Fruit fly (Drosophila melanogaster) whole organism, embryonic: Measurements from ENCODE around the gene CG11893.
A peak's percentile ranks its signal among the peaks of the same experiment; 100 is the strongest.

Source experiments
- CG12219 ChIP-seq: fragments of 200-800 bp; sonication (Bioruptor generic); optimal IDR thresholded peaks from 3 replicates; lab custom pipeline; 2018; ENCODE audit warnings: missing biosample characterization, mild to moderate bottlenecking, missing genetic modification characterization
- CG12299 ChIP-seq: fragments of 200-800 bp; sonication (Bioruptor generic); optimal IDR thresholded peaks from 2 replicates; lab custom pipeline; 2018; ENCODE audit warnings: missing biosample characterization, mild to moderate bottlenecking, missing genetic modification characterization
- CG12659 ChIP-seq: fragments of 200-800 bp; sonication (Bioruptor generic); optimal IDR thresholded peaks from 3 replicates; lab custom pipeline; 2017; ENCODE audit warnings: mild to moderate bottlenecking, missing biosample characterization, missing genetic modification reagents, missing genetic modification characterization
- CG12769 ChIP-seq: fragments of 200-800 bp; sonication (Bioruptor generic); optimal IDR thresholded peaks from 2 replicates; lab custom pipeline; 2019; ENCODE audit warnings: missing biosample characterization, mild to moderate bottlenecking, missing genetic modification characterization, moderate library complexity
- CG12942 ChIP-seq: fragments of 200-800 bp; sonication (Bioruptor generic); optimal IDR thresholded peaks from 3 replicates; lab custom pipeline; 2016; ENCODE audit warnings: missing biosample characterization, missing genetic modification characterization
- CG13894 ChIP-seq: fragments of 200-800 bp; sonication (Bioruptor generic); optimal IDR thresholded peaks from 3 replicates; lab custom pipeline; 2018; ENCODE audit warnings: missing biosample characterization, mild to moderate bottlenecking, missing genetic modification characterization, moderate library complexity
- CG14710 ChIP-seq: fragments of 200-800 bp; sonication (Bioruptor generic); optimal IDR thresholded peaks from 3 replicates; lab custom pipeline; 2019; ENCODE audit warnings: missing biosample characterization, mild to moderate bottlenecking, missing genetic modification characterization, moderate library complexity
- CG1602 ChIP-seq: fragments of 200-800 bp; sonication (Bioruptor generic); optimal IDR thresholded peaks from 3 replicates; lab custom pipeline; 2016; ENCODE audit warnings: missing biosample characterization, missing genetic modification characterization
- CG1647 ChIP-seq: fragments of 200-800 bp; sonication (Bioruptor generic); optimal IDR thresholded peaks from 3 replicates; lab custom pipeline; 2016; ENCODE audit warnings: missing biosample characterization, missing genetic modification characterization
- CG17829 ChIP-seq: fragments of 200-800 bp; optimal IDR thresholded peaks from 2 replicates; lab custom pipeline; 2019; ENCODE audit warnings: missing biosample characterization, mild to moderate bottlenecking, missing genetic modification characterization, moderate library complexity
- CG18764 ChIP-seq: fragments of 200-800 bp; sonication (Bioruptor generic); optimal IDR thresholded peaks from 3 replicates; lab custom pipeline; 2016; ENCODE audit warnings: missing biosample characterization, missing genetic modification characterization
- CG31388 ChIP-seq: fragments of 200-800 bp; sonication (Bioruptor generic); optimal IDR thresholded peaks from 2 replicates; lab custom pipeline; 2016; ENCODE audit warnings: missing biosample characterization, missing genetic modification characterization
- CG34224 ChIP-seq: fragments of 200-800 bp; sonication (Bioruptor generic); IDR thresholded peaks from 3 replicates; pipeline ENCODE4 v1.3.6; 2022; ENCODE audit warnings: missing biosample characterization, missing genetic modification characterization; ENCODE audit not compliant: partially characterized antibody
- CG4328 ChIP-seq: fragments of 200-800 bp; sonication (Bioruptor generic); optimal IDR thresholded peaks from 3 replicates; lab custom pipeline; 2017; ENCODE audit warnings: missing biosample characterization, missing genetic modification reagents, missing genetic modification characterization
- CG4617 ChIP-seq: fragments of 200-800 bp; sonication (Bioruptor generic); optimal IDR thresholded peaks from 3 replicates; lab custom pipeline; 2016; ENCODE audit warnings: missing biosample characterization, missing genetic modification characterization, borderline replicate concordance
- CG6654 ChIP-seq: fragments of 200-800 bp; sonication (Bioruptor generic); optimal IDR thresholded peaks from 2 replicates; lab custom pipeline; 2017; ENCODE audit warnings: missing biosample characterization, mild to moderate bottlenecking, missing genetic modification characterization
- CG8290 ChIP-seq, 3 experiments: fragments of 200-800 bp; sonication (Bioruptor generic); optimal IDR thresholded peaks; 2 replicates each; lab custom pipeline; 2016 to 2019; ENCODE audit warnings: missing biosample characterization in 3 of 3, missing genetic modification characterization in 3 of 3, mild to moderate bottlenecking in 2 of 3, moderate library complexity in 1 of 3
- CG8478 ChIP-seq: fragments of >200 bp; optimal IDR thresholded peaks from 2 replicates; lab custom pipeline; 2018
- CG9727 ChIP-seq: fragments of 200-800 bp; sonication (Bioruptor generic); optimal IDR thresholded peaks from 3 replicates; lab custom pipeline; 2017; ENCODE audit warnings: missing biosample characterization, mild to moderate bottlenecking, missing genetic modification characterization
- D ChIP-seq, 2 experiments: fragments of 200-800 bp in 1 of 2; fragments of >200 bp in 1 of 2; sonication (Bioruptor generic) in 1 of 2; optimal IDR thresholded peaks; 2 replicates in 1 of 2; 3 replicates in 1 of 2; lab custom pipeline; 2017; ENCODE audit warnings: mild to moderate bottlenecking in 1 of 2, missing biosample characterization in 1 of 2, missing genetic modification characterization in 1 of 2, missing genetic modification reagents in 1 of 2
- Dbx ChIP-seq: fragments of 200-800 bp; sonication (Bioruptor generic); IDR thresholded peaks from 3 replicates; pipeline ENCODE4 v1.3.6; 2022; ENCODE audit warnings: missing biosample characterization, missing genetic modification characterization
- Doc3 ChIP-seq: fragments of 200-800 bp; sonication (Bioruptor generic); IDR thresholded peaks from 3 replicates; pipeline ENCODE4 v1.3.6; 2022; ENCODE audit warnings: missing biosample characterization, missing genetic modification characterization; ENCODE audit not compliant: partially characterized antibody
- Eip74EF ChIP-seq, 2 experiments: fragments of 200-800 bp in 1 of 2; fragments of >200 bp in 1 of 2; sonication (Bioruptor generic) in 1 of 2; optimal IDR thresholded peaks; 2 replicates each; lab custom pipeline; 2017 to 2019; ENCODE audit warnings: missing biosample characterization in 2 of 2, missing genetic modification characterization in 2 of 2, mild to moderate bottlenecking in 1 of 2, moderate library complexity in 1 of 2
- Hr78 ChIP-seq, 2 experiments: fragments of 200-800 bp in 1 of 2; fragments of >200 bp in 1 of 2; sonication (Bioruptor generic) in 1 of 2; optimal IDR thresholded peaks; 2 replicates each; lab custom pipeline; 2017 to 2019; ENCODE audit warnings: missing biosample characterization in 2 of 2, missing genetic modification characterization in 2 of 2, mild to moderate bottlenecking in 1 of 2, moderate library complexity in 1 of 2
- Jarid2 ChIP-seq: fragments of 200-800 bp; sonication (Bioruptor generic); optimal IDR thresholded peaks from 3 replicates; lab custom pipeline; 2017; ENCODE audit warnings: mild to moderate bottlenecking, missing biosample characterization, missing genetic modification reagents, missing genetic modification characterization
- MESR4 ChIP-seq: fragments of 200-800 bp; sonication (Bioruptor generic); optimal IDR thresholded peaks from 2 replicates; lab custom pipeline; 2018; ENCODE audit warnings: missing biosample characterization, mild to moderate bottlenecking, missing genetic modification characterization, moderate library complexity
- Ravus ChIP-seq: fragments of 200-800 bp; sonication (Bioruptor generic); IDR thresholded peaks from 2 replicates; pipeline ENCODE4 v1.3.6; 2022; ENCODE audit warnings: missing biosample characterization, missing genetic modification characterization
- Spps ChIP-seq: fragments of 200-800 bp; sonication (Bioruptor generic); optimal IDR thresholded peaks from 2 replicates; lab custom pipeline; 2018; ENCODE audit warnings: missing biosample characterization, mild to moderate bottlenecking, missing genetic modification characterization
- YL-1 ChIP-seq: fragments of 200-800 bp; sonication (Bioruptor generic); optimal IDR thresholded peaks from 3 replicates; lab custom pipeline; 2017; ENCODE audit warnings: missing biosample characterization, mild to moderate bottlenecking, missing genetic modification characterization
- ash1 ChIP-seq: fragments of 200-800 bp; sonication (Bioruptor generic); optimal IDR thresholded peaks from 2 replicates; lab custom pipeline; 2018; ENCODE audit warnings: missing biosample characterization, mild to moderate bottlenecking, missing genetic modification characterization
- cas ChIP-seq: fragments of 200-800 bp; sonication (Bioruptor generic); IDR thresholded peaks from 2 replicates; pipeline ENCODE4 v1.3.6; 2022; ENCODE audit warnings: missing biosample characterization, missing genetic modification characterization
- ci ChIP-seq: fragments of 200-800 bp; sonication (Bioruptor generic); IDR thresholded peaks from 3 replicates; pipeline ENCODE4 v1.3.6; 2022; ENCODE audit warnings: missing biosample characterization, missing genetic modification characterization
- crc ChIP-seq: fragments of 200-800 bp; sonication (Bioruptor generic); optimal IDR thresholded peaks from 2 replicates; lab custom pipeline; 2016; ENCODE audit warnings: missing biosample characterization, missing genetic modification characterization
- exex ChIP-seq: fragments of 200-800 bp; sonication (Bioruptor generic); optimal IDR thresholded peaks from 4 replicates; lab custom pipeline; 2018; ENCODE audit warnings: missing biosample characterization, mild to moderate bottlenecking, missing genetic modification characterization, moderate library complexity
- fu2 ChIP-seq: fragments of 200-800 bp; sonication (Bioruptor generic); optimal IDR thresholded peaks from 2 replicates; lab custom pipeline; 2016; ENCODE audit warnings: missing biosample characterization, missing genetic modification characterization
- gsb-n ChIP-seq: fragments of 200-800 bp; sonication (Bioruptor generic); optimal IDR thresholded peaks from 3 replicates; lab custom pipeline; 2018; ENCODE audit warnings: missing biosample characterization, mild to moderate bottlenecking, missing genetic modification characterization
- jigr1 ChIP-seq: fragments of 200-800 bp; sonication (Bioruptor generic); IDR thresholded peaks from 3 replicates; pipeline ENCODE4 v1.3.6; 2022; ENCODE audit warnings: missing biosample characterization, missing genetic modification characterization
- jumu ChIP-seq: fragments of 200-800 bp; sonication (Bioruptor generic); optimal IDR thresholded peaks from 3 replicates; lab custom pipeline; 2016; ENCODE audit warnings: missing biosample characterization, missing genetic modification characterization
- klu ChIP-seq: fragments of 200-800 bp; sonication (Bioruptor generic); IDR thresholded peaks from 2 replicates; pipeline ENCODE4 v1.3.6; 2022; ENCODE audit warnings: missing biosample characterization, missing genetic modification characterization
- lab ChIP-seq: fragments of 200-800 bp; sonication (Bioruptor generic); optimal IDR thresholded peaks from 3 replicates; lab custom pipeline; 2017; ENCODE audit warnings: missing biosample characterization, missing genetic modification characterization, mild to moderate bottlenecking, moderate library complexity, missing genetic modification reagents
- lbe ChIP-seq: fragments of 200-800 bp; sonication (Bioruptor generic); optimal IDR thresholded peaks from 2 replicates; lab custom pipeline; 2016; ENCODE audit warnings: missing biosample characterization, mild to moderate bottlenecking, missing genetic modification characterization
- run ChIP-seq: fragments of 200-800 bp; sonication (Bioruptor generic); optimal IDR thresholded peaks from 3 replicates; lab custom pipeline; 2018; ENCODE audit warnings: missing biosample characterization, mild to moderate bottlenecking, missing genetic modification characterization
- trem ChIP-seq: fragments of 200-800 bp; optimal IDR thresholded peaks from 3 replicates; lab custom pipeline; 2019; ENCODE audit warnings: missing biosample characterization, mild to moderate bottlenecking, missing genetic modification characterization, moderate library complexity
- z ChIP-seq: fragments of 200-800 bp; sonication (Bioruptor generic); IDR thresholded peaks from 3 replicates; pipeline ENCODE4 v1.3.6; 2022; ENCODE audit warnings: missing biosample characterization, missing genetic modification characterization

Gene CG11893

DNA sequence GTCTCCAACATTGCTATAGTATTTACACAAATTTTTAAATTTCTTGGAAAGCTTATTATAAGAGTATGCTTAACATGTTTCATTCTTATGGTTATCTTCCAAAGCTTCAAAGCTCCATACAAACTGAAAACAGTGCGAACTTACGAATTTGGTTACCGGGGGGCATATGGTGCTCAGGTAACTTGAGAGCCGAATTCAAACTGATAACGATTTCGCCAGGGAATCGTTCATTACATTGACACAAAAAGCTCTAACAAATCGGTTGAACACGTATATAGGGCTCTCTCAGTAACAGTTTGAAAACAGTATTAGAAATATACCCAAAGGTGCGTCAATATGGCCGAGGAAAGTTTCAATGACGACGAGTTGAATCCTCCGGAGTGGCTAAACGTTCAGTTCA, 10.9 kb downstream of the CG11893 start, which contains the start of gene CG13659 (continued):
- no peak for TF ChIP-seq jumu (GFP tag; lab: Kevin White, UChicago)
- no peak for TF ChIP-seq lab (GFP tag; lab: Kevin White, UChicago)
- no peak for TF ChIP-seq CG31388 (GFP tag; lab: Kevin White, UChicago)
- TF ChIP-seq jigr1 (GFP tag; lab: Robert Waterston, UW): no peak
- TF ChIP-seq CG4617 (GFP tag; lab: Kevin White, UChicago): no peak
- TF ChIP-seq CG14710 (tag; lab: Kevin White, UChicago): no peak
- no peak for TF ChIP-seq CG8478 (lab: Kevin White, UChicago)
- peak; percentile 30 for TF ChIP-seq CG13894 (tag; lab: Kevin White, UChicago)
- TF ChIP-seq CG17829 (tag; lab: Kevin White, UChicago): no peak
- no peak for TF ChIP-seq CG8290 (GFP tag; optimal IDR thresholded peaks at IDR 0.05; lab: Kevin White, UChicago)
- peak in 1 of 2 experiments; percentile 4 for TF ChIP-seq CG8290 (tag; optimal IDR thresholded peaks at IDR 0.05; lab: Kevin White, UChicago)
- TF ChIP-seq fu2 (GFP tag; lab: Kevin White, UChicago): no peak
- TF ChIP-seq MESR4: no peak
- TF ChIP-seq ci: no peak
- TF ChIP-seq CG34224: no peak
- TF ChIP-seq Dbx (GFP tag; lab: Robert Waterston, UW): 0 out of 3 replicates have a peak, but pooled peaks have one; percentile 28
- TF ChIP-seq, all 482 proteins: peak for 10

DNA sequence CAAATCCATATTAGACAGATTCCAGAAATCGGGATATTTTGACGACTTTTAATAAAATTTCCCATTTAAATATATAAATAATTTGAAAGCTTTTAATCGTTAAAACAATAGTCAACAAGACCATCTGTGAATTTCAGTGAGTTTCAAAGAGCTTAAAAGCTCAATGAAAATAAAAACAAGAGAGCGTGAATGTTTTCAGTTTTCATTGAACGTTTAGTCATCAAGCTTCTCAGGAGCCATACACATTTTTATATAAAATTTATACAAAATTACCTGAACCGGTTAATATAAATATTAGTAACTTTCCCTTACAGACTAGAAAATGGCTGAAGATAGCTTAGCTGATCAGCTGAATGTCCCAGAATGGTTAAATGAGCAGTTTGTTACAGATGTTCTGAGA, 12.6 kb downstream of the CG11893 start, which contains the start of gene CG31370:
CG31370 (plus strand) TSS at position 226 of the 400 bp plus-strand sequence.
- TF ChIP-seq CG4328 (GFP tag; lab: Kevin White, UChicago): no peak
- peak; percentile 30 for TF ChIP-seq lbe (GFP tag; lab: Kevin White, UChicago)
- TF ChIP-seq, all 482 proteins: peak for 1

DNA sequence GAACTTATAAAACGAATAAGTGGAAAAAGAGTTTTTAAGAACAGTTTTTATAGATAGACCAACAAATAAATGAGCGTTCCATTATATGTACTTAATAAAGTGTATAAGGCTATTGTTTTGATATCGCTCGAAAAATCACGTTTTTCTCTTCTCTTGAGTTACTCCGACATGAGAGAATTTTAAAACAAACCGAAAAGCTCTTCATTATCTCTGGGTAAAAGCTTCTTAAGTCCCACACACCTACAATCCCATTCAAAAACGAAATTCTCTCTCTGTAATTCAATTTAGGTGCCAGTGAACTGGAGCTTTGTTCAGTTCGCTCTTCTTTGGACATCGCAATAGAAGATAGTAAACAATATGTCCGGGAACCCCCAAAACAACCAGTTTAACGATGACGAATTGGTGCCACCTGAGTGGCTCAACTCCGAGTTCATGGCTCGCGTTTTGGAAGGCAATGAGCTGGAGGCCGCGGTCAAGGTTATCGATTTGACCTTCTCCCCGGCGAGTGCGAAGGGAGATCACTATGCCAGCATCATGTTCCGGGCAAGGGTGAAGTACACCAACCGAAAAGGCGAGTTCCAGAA, 14.3 kb downstream of the CG11893 start, which contains the start of gene CG31436:
CG31436 (plus strand) TSS at position 281 of the 584 bp plus-strand sequence.
- TF ChIP-seq lab (GFP tag; lab: Kevin White, UChicago): peak; percentile 9
- no peak for TF ChIP-seq klu (GFP tag; lab: Robert Waterston, UW)
- TF ChIP-seq Spps (tag; lab: Kevin White, UChicago): no peak
- no peak for TF ChIP-seq CG1602 (GFP tag; lab: Kevin White, UChicago)
- no peak for TF ChIP-seq D (optimal IDR thresholded peaks at IDR 0.05; lab: Kevin White, UChicago)
- TF ChIP-seq D (GFP tag; optimal IDR thresholded peaks at IDR 0.05; lab: Kevin White, UChicago): no peak
- TF ChIP-seq CG1647 (GFP tag; lab: Kevin White, UChicago): no peak
- TF ChIP-seq Jarid2: peak; percentile 73
- peak; percentile 42 for TF ChIP-seq exex (tag; lab: Kevin White, UChicago)
- TF ChIP-seq YL-1 (GFP tag; lab: Kevin White, UChicago): no peak
- TF ChIP-seq Ravus (GFP tag; lab: Robert Waterston, UW): no peak
- TF ChIP-seq Eip74EF (GFP tag; optimal IDR thresholded peaks at IDR 0.05; lab: Kevin White, UChicago): peak in 1 of 2 experiments; percentile 18
- no peak for TF ChIP-seq CG12219
- TF ChIP-seq gsb-n (tag; lab: Kevin White, UChicago): no peak
- no peak for TF ChIP-seq run (tag; lab: Kevin White, UChicago)
- peak; percentile 67 for TF ChIP-seq CG12769 (tag; lab: Kevin White, UChicago)
- peak in 1 of 2 experiments; percentile 82 for TF ChIP-seq Hr78 (GFP tag; optimal IDR thresholded peaks at IDR 0.05; lab: Kevin White, UChicago)
- TF ChIP-seq CG12659 (GFP tag; lab: Kevin White, UChicago): no peak
- TF ChIP-seq Doc3 (GFP tag; lab: Robert Waterston, UW): no peak
- TF ChIP-seq CG8290 (GFP tag; optimal IDR thresholded peaks at IDR 0.05; lab: Kevin White, UChicago): no peak
- TF ChIP-seq CG8290 (tag; optimal IDR thresholded peaks at IDR 0.05; lab: Kevin White, UChicago): peak in 1 of 2 experiments; percentile 11
- no peak for TF ChIP-seq CG12942 (GFP tag; lab: Kevin White, UChicago)
- no peak for TF ChIP-seq Dbx (GFP tag; lab: Robert Waterston, UW)
- no peak for TF ChIP-seq CG6654
- no peak for TF ChIP-seq cas (GFP tag; lab: Robert Waterston, UW)
- no peak for TF ChIP-seq CG18764 (GFP tag; lab: Kevin White, UChicago)
- no peak for TF ChIP-seq CG12299 (tag; lab: Kevin White, UChicago)
- TF ChIP-seq CG9727: no peak
- peak; percentile 41; the same call in 1 of the 3 replicates for TF ChIP-seq z (GFP tag; lab: Robert Waterston, UW)
- no peak for TF ChIP-seq crc
- TF ChIP-seq ash1 (GFP tag; lab: Kevin White, UChicago): no peak
- TF ChIP-seq trem: no peak
